Worm (Caenorhabditis elegans) whole organism, late embryonic: ENCODE results near the gene C06B3.7.

Source experiments
- ama-1 ChIP-seq: fragments of 150-350 bp; optimal IDR thresholded peaks from 2 replicates; lab custom pipeline; 2014
- ceh-9 ChIP-seq: sonication (generic microtip); optimal IDR thresholded peaks from 2 replicates; lab custom pipeline; 2016; ENCODE audit warnings: mild to moderate bottlenecking, missing genetic modification characterization, inconsistent platforms, missing compliant biosample characterization
- elt-2 ChIP-seq: sonication (generic microtip); optimal IDR thresholded peaks from 2 replicates; lab custom pipeline; 2016; ENCODE audit warnings: missing genetic modification reagents, missing genetic modification characterization, missing compliant biosample characterization
- nhr-232 ChIP-seq: sonication (generic microtip); optimal IDR thresholded peaks from 2 replicates; lab custom pipeline; 2016; ENCODE audit warnings: missing genetic modification characterization, missing compliant biosample characterization
- pros-1 ChIP-seq: fragments of 150-350 bp; optimal IDR thresholded peaks from 2 replicates; lab custom pipeline; 2014; ENCODE audit warnings: missing biosample characterization, missing genetic modification reagents, missing genetic modification characterization
- tbx-2 ChIP-seq: sonication (generic microtip); optimal IDR thresholded peaks from 2 replicates; lab custom pipeline; 2016; ENCODE audit warnings: missing genetic modification characterization, missing compliant biosample characterization

- TF ChIP-seq elt-2 (tag; lab: Kevin White, UChicago) (no peak), ama-1 (lab: Kevin White, UChicago) (no peak), tbx-2 (no peak), nhr-232 (tag; lab: Kevin White, UChicago) (no peak), pros-1 (tag; lab: Kevin White, UChicago) (no peak), ceh-9 (tag; lab: Kevin White, UChicago) (no peak)
Observed at ce11 chrV:13880607-13881006, 28.9 kb upstream of the C06B3.7 start, which contains the start of gene T22G5.3.
